Fruit fly (Drosophila melanogaster): ENCODE results near the gene CG10492.
A peak's percentile ranks its signal among the peaks of the same experiment; 100 is the strongest.

Gene CG10492

DNA sequence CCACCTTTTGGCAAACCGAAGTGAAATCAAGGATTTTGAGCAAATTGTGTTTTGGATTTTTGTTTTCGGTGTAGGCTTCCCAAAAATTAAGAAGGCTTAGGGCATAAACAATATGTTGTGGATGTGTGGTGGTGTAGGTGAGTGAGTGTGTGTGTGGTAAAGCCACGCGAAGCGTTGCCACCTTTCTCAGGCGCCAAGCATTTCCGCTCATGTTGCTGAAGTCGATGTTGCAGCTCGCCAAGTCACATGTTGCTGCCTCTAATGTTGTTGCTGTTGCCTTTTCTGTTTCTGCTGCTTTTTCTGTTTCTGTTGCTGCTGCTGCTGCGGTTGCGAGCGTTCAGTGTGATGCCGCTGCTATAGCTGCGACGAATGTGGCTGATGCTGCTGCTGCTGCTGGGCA lies 25.9 kb downstream of the CG10492 start:
- TF ChIP-seq br (GFP tag; optimal IDR thresholded peaks at IDR 0.05) = no peak
- no peak for TF ChIP-seq Abd-B (GFP tag; optimal IDR thresholded peaks at IDR 0.05)
- no peak for TF ChIP-seq sv (GFP tag; optimal IDR thresholded peaks at IDR 0.05)
- no peak for TF ChIP-seq lola (GFP tag; optimal IDR thresholded peaks at IDR 0.05)
- no peak for TF ChIP-seq Mio (GFP tag; optimal IDR thresholded peaks at IDR 0.05)
- no peak for TF ChIP-seq CG9705 (GFP tag; optimal IDR thresholded peaks at IDR 0.05)
- no peak for TF ChIP-seq ey (GFP tag; optimal IDR thresholded peaks at IDR 0.05)

dm6 chr2L:19083320-19083764 lies 29.5 kb downstream of the CG10492 start:
- TF ChIP-seq Mio (GFP tag; optimal IDR thresholded peaks at IDR 0.05) = no peak
- peak; percentile 60 for TF ChIP-seq Dfd (GFP tag; optimal IDR thresholded peaks at IDR 0.05)

dm6 chr2L:19088895-19089294 lies 35.0 kb downstream of the CG10492 start:
- no peak for TF ChIP-seq sv (GFP tag; optimal IDR thresholded peaks at IDR 0.05)
- TF ChIP-seq HLH106 (tag; optimal IDR thresholded peaks at IDR 0.05) = no peak
- no peak for TF ChIP-seq usp (GFP tag; optimal IDR thresholded peaks at IDR 0.05)
- TF ChIP-seq brk (GFP tag; optimal IDR thresholded peaks at IDR 0.05) = no peak

DNA sequence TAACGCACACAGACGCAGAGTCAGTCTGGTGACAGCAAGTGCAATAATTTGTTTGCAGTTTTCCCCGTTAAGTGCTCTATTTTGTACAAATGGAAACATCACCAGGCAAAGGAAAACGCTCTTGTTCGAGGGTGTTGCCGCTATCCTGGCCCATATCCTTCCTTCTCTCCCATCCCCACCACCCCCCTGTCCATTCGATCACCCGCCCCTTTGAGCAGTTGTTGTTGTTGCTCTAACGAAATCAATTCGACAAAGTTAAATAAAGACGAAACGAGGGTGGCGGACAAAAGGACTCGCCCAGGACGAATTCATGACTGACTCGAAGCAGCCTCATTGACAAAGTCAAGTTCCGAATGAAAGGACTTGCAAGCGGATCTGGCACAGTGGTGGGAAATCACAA lies 35.5 kb downstream of the CG10492 start:
- TF ChIP-seq Sp1 (GFP tag; optimal IDR thresholded peaks at IDR 0.05) (no peak), lola (GFP tag; optimal IDR thresholded peaks at IDR 0.05) (no peak), brk (GFP tag; optimal IDR thresholded peaks at IDR 0.05) (no peak), OdsH (GFP tag; optimal IDR thresholded peaks at IDR 0.05) (no peak), CrebA (GFP tag; optimal IDR thresholded peaks at IDR 0.05; ENCODE audit: borderline replicate concordance) (no peak), br (GFP tag; optimal IDR thresholded peaks at IDR 0.05) (no peak), Vsx2 (GFP tag; optimal IDR thresholded peaks at IDR 0.05; ENCODE audit: partially characterized antibody) (no peak), dmrt93B (GFP tag; optimal IDR thresholded peaks at IDR 0.05) (no peak), jim (GFP tag; optimal IDR thresholded peaks at IDR 0.05) (no peak), Hr83 (GFP tag; optimal IDR thresholded peaks at IDR 0.05; ENCODE audit: poor library complexity, severe bottlenecking) (no peak), fru (GFP tag; optimal IDR thresholded peaks at IDR 0.05) (no peak), N (GFP tag; optimal IDR thresholded peaks at IDR 0.05) (no peak), Mio (GFP tag; optimal IDR thresholded peaks at IDR 0.05) (no peak), psq (GFP tag; optimal IDR thresholded peaks at IDR 0.05) (no peak), h (GFP tag; optimal IDR thresholded peaks at IDR 0.05) (no peak), foxo (GFP tag; optimal IDR thresholded peaks at IDR 0.05) (no peak), CG32264 (GFP tag; optimal IDR thresholded peaks at IDR 0.05) (no peak)

- TF ChIP-seq OdsH (GFP tag; optimal IDR thresholded peaks at IDR 0.05) (no peak), Mio (GFP tag; optimal IDR thresholded peaks at IDR 0.05) (no peak), Dfd (GFP tag; optimal IDR thresholded peaks at IDR 0.05) (no peak), Hnf4 (GFP tag; optimal IDR thresholded peaks at IDR 0.05) (no peak), jim (GFP tag; optimal IDR thresholded peaks at IDR 0.05) (no peak), CG32264 (GFP tag; optimal IDR thresholded peaks at IDR 0.05) (no peak)
Observed at dm6 chr2L:19093868-19094267, 40.0 kb downstream of the CG10492 start.

DNA sequence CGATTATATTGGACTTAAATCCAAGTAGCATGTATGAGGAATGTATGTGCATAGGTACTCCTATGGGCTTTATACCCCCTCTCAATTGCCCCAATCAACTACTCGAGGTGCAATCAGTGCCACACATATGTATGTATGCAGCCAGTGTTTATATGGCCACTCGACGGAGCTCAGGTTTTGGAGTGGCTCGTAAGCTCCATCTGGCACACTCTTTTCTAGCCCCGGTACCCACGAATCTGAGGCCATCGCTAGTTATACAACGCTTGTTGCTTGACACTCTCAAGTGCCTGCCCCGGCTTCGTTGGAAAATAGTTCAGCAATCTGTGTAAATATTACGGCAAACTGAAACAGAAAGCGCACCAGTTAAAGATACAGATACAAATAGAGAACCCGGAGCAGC lies 42.5 kb downstream of the CG10492 start:
- TF ChIP-seq Rel (GFP tag; optimal IDR thresholded peaks at IDR 0.05) (no peak), Rel (tag; optimal IDR thresholded peaks at IDR 0.05) (no peak), dsf (GFP tag; optimal IDR thresholded peaks at IDR 0.05; ENCODE audit: borderline replicate concordance) (no peak), brk (GFP tag; optimal IDR thresholded peaks at IDR 0.05) (no peak), Abd-B (GFP tag; optimal IDR thresholded peaks at IDR 0.05) (no peak), fru (GFP tag; optimal IDR thresholded peaks at IDR 0.05) (no peak), N (GFP tag; optimal IDR thresholded peaks at IDR 0.05) (no peak), CrebA (GFP tag; optimal IDR thresholded peaks at IDR 0.05; ENCODE audit: borderline replicate concordance) (no peak), Jra (GFP tag; optimal IDR thresholded peaks at IDR 0.05) (no peak), dmrt93B (GFP tag; optimal IDR thresholded peaks at IDR 0.05) (no peak), pan (optimal IDR thresholded peaks at IDR 0.05) (no peak), Vsx2 (GFP tag; optimal IDR thresholded peaks at IDR 0.05; ENCODE audit: partially characterized antibody) (no peak), Mio (GFP tag; optimal IDR thresholded peaks at IDR 0.05) (no peak), rgr (GFP tag; optimal IDR thresholded peaks at IDR 0.05) (no peak)

Data from whole organism, wandering third instar larva.